Fruit fly (Drosophila melanogaster) whole organism, embryonic: ENCODE data around the gene Rnp4F.

Experiments
- Aef1 ChIP-seq: fragments of 200-800 bp; sonication (Bioruptor generic); IDR thresholded peaks from 3 replicates; pipeline ENCODE4 v1.3.6; 2022; ENCODE audit warnings: missing biosample characterization, missing genetic modification characterization
- Atf6 ChIP-seq: fragments of 200-800 bp; sonication (Bioruptor generic); IDR thresholded peaks from 2 replicates; pipeline ENCODE4 v1.3.6; 2022; ENCODE audit warnings: missing biosample characterization, missing genetic modification characterization
- CG10654 ChIP-seq: fragments of 200-800 bp; sonication (Bioruptor generic); optimal IDR thresholded peaks from 2 replicates; lab custom pipeline; 2016; ENCODE audit warnings: missing biosample characterization, missing genetic modification characterization
- CG11093 ChIP-seq: fragments of 200-800 bp; sonication (Bioruptor generic); IDR thresholded peaks from 3 replicates; pipeline ENCODE4 v1.3.6; 2022; ENCODE audit warnings: missing biosample characterization, missing genetic modification characterization
- CG11247 ChIP-seq: fragments of 200-800 bp; sonication (Bioruptor generic); IDR thresholded peaks from 2 replicates; pipeline ENCODE4 v1.3.6; 2022; ENCODE audit warnings: missing biosample characterization, missing genetic modification characterization
- CG12744 ChIP-seq: fragments of 200-800 bp; sonication (Bioruptor generic); optimal IDR thresholded peaks from 2 replicates; lab custom pipeline; 2016; ENCODE audit warnings: missing biosample characterization, missing genetic modification characterization
- CG13894 ChIP-seq: fragments of 200-800 bp; sonication (Bioruptor generic); optimal IDR thresholded peaks from 3 replicates; lab custom pipeline; 2018; ENCODE audit warnings: missing biosample characterization, mild to moderate bottlenecking, missing genetic modification characterization, moderate library complexity
- CG14441 ChIP-seq: fragments of 200-800 bp; sonication (Bioruptor generic); IDR thresholded peaks from 2 replicates; pipeline ENCODE4 v1.3.6; 2022; ENCODE audit warnings: missing biosample characterization, missing genetic modification characterization
- CG15479 ChIP-seq: fragments of 200-800 bp; sonication (Bioruptor generic); optimal IDR thresholded peaks from 3 replicates; lab custom pipeline; 2019; ENCODE audit warnings: missing biosample characterization, mild to moderate bottlenecking, missing genetic modification characterization, moderate library complexity
- CG17359 ChIP-seq: fragments of 200-800 bp; sonication (Bioruptor generic); optimal IDR thresholded peaks from 3 replicates; lab custom pipeline; 2018; ENCODE audit warnings: missing biosample characterization, mild to moderate bottlenecking, missing genetic modification characterization, moderate library complexity
- CG17802 ChIP-seq: fragments of 200-800 bp; sonication (Bioruptor generic); optimal IDR thresholded peaks from 2 replicates; lab custom pipeline; 2018; ENCODE audit warnings: missing biosample characterization, mild to moderate bottlenecking, missing genetic modification characterization, moderate library complexity
- CG18011 ChIP-seq: fragments of 200-800 bp; sonication (Bioruptor generic); optimal IDR thresholded peaks from 2 replicates; lab custom pipeline; 2017; ENCODE audit warnings: missing biosample characterization, missing genetic modification characterization, mild to moderate bottlenecking, moderate library complexity, missing genotype
- CG2678 ChIP-seq: fragments of 200-800 bp; sonication (Bioruptor generic); optimal IDR thresholded peaks from 3 replicates; lab custom pipeline; 2019; ENCODE audit warnings: missing biosample characterization, mild to moderate bottlenecking, missing genetic modification characterization, moderate library complexity
- CG30403 ChIP-seq: fragments of 200-800 bp; sonication (Bioruptor generic); optimal IDR thresholded peaks from 3 replicates; lab custom pipeline; 2016; ENCODE audit warnings: missing biosample characterization, missing genetic modification characterization
- CG3065 ChIP-seq: fragments of 200-800 bp; sonication (Bioruptor generic); optimal IDR thresholded peaks from 2 replicates; lab custom pipeline; 2016; ENCODE audit warnings: missing biosample characterization, missing genetic modification characterization
- CG34376 ChIP-seq: fragments of 200-800 bp; sonication (Bioruptor generic); optimal IDR thresholded peaks from 2 replicates; lab custom pipeline; 2018; ENCODE audit warnings: missing biosample characterization, mild to moderate bottlenecking, missing genetic modification characterization
- CG4707 ChIP-seq: fragments of 200-800 bp; sonication (Bioruptor generic); optimal IDR thresholded peaks from 2 replicates; lab custom pipeline; 2018; ENCODE audit warnings: missing biosample characterization, mild to moderate bottlenecking, missing genetic modification characterization, moderate library complexity
- CG5245 ChIP-seq: fragments of 200-800 bp; sonication (Bioruptor generic); optimal IDR thresholded peaks from 3 replicates; lab custom pipeline; 2016; ENCODE audit warnings: missing biosample characterization, missing genetic modification characterization
- CG6654 ChIP-seq: fragments of 200-800 bp; sonication (Bioruptor generic); optimal IDR thresholded peaks from 2 replicates; lab custom pipeline; 2017; ENCODE audit warnings: missing biosample characterization, mild to moderate bottlenecking, missing genetic modification characterization
- CG6791 ChIP-seq: fragments of 200-800 bp; sonication (Bioruptor generic); IDR thresholded peaks from 3 replicates; pipeline ENCODE4 v1.3.6; 2022; ENCODE audit warnings: missing biosample characterization, missing genetic modification characterization; ENCODE audit not compliant: partially characterized antibody
- CG8388 ChIP-seq: fragments of 200-800 bp; sonication (Bioruptor generic); optimal IDR thresholded peaks from 2 replicates; lab custom pipeline; 2019; ENCODE audit warnings: missing biosample characterization, mild to moderate bottlenecking, missing genetic modification characterization, moderate library complexity
- Chrac-16 ChIP-seq: fragments of 200-800 bp; sonication (Bioruptor generic); optimal IDR thresholded peaks from 3 replicates; lab custom pipeline; 2016; ENCODE audit warnings: missing biosample characterization, missing genetic modification characterization
- D ChIP-seq, 2 experiments: fragments of 200-800 bp in 1 of 2; fragments of >200 bp in 1 of 2; sonication (Bioruptor generic) in 1 of 2; optimal IDR thresholded peaks; 2 replicates in 1 of 2; 3 replicates in 1 of 2; lab custom pipeline; 2017; ENCODE audit warnings: mild to moderate bottlenecking in 1 of 2, missing biosample characterization in 1 of 2, missing genetic modification characterization in 1 of 2, missing genetic modification reagents in 1 of 2
- Drgx ChIP-seq: fragments of 200-800 bp; sonication (Bioruptor generic); IDR thresholded peaks from 2 replicates; pipeline ENCODE4 v1.3.6; 2022; ENCODE audit warnings: missing biosample characterization, missing genetic modification characterization
- H15 ChIP-seq: fragments of 200-800 bp; sonication (Bioruptor generic); IDR thresholded peaks from 3 replicates; pipeline ENCODE4 v1.3.6; 2022; ENCODE audit warnings: missing biosample characterization, missing genetic modification characterization
- Hsf ChIP-seq: fragments of 200-800 bp; sonication (Bioruptor generic); optimal IDR thresholded peaks from 3 replicates; lab custom pipeline; 2016; ENCODE audit warnings: missing biosample characterization, missing genetic modification characterization
- MTF-1 ChIP-seq: fragments of 200-800 bp; sonication (Bioruptor generic); optimal IDR thresholded peaks from 2 replicates; lab custom pipeline; 2018; ENCODE audit warnings: missing biosample characterization, mild to moderate bottlenecking, missing genetic modification characterization, borderline replicate concordance
- NFAT ChIP-seq: fragments of 200-800 bp; sonication (Bioruptor generic); IDR thresholded peaks from 2 replicates; pipeline ENCODE4 v1.3.6; 2022; ENCODE audit warnings: missing biosample characterization, missing genetic modification characterization
- Ravus ChIP-seq: fragments of 200-800 bp; sonication (Bioruptor generic); IDR thresholded peaks from 2 replicates; pipeline ENCODE4 v1.3.6; 2022; ENCODE audit warnings: missing biosample characterization, missing genetic modification characterization
- Sin3A ChIP-seq: fragments of >200 bp; optimal IDR thresholded peaks from 2 replicates; lab custom pipeline; 2018
- Tbp ChIP-seq: fragments of >200 bp; optimal IDR thresholded peaks from 2 replicates; lab custom pipeline; 2018; ENCODE audit warnings: missing biosample characterization, missing genetic modification characterization
- ase ChIP-seq: fragments of 200-800 bp; sonication (Bioruptor generic); IDR thresholded peaks from 3 replicates; pipeline ENCODE4 v1.3.6; 2022; ENCODE audit warnings: missing biosample characterization, missing genetic modification characterization
- disco-r ChIP-seq: fragments of 200-800 bp; sonication (Bioruptor generic); optimal IDR thresholded peaks from 2 replicates; lab custom pipeline; 2016; ENCODE audit warnings: missing biosample characterization, missing genetic modification characterization
- dmrt11E ChIP-seq: fragments of 200-800 bp; sonication (Bioruptor generic); optimal IDR thresholded peaks from 3 replicates; lab custom pipeline; 2018; ENCODE audit warnings: missing biosample characterization, mild to moderate bottlenecking, missing genetic modification characterization, moderate library complexity
- dpn ChIP-seq, 2 experiments: fragments of 200-800 bp; sonication (Bioruptor generic); optimal IDR thresholded peaks; 3 replicates each; lab custom pipeline; 2016; ENCODE audit warnings: missing biosample characterization in 2 of 2, missing genetic modification characterization in 2 of 2
- en ChIP-seq: fragments of 200-800 bp; sonication (Bioruptor generic); optimal IDR thresholded peaks from 2 replicates; lab custom pipeline; 2016; ENCODE audit warnings: missing biosample characterization, missing genetic modification characterization
- gro ChIP-seq: fragments of 200-800 bp; sonication (Bioruptor generic); optimal IDR thresholded peaks from 2 replicates; lab custom pipeline; 2016; ENCODE audit warnings: missing biosample characterization, missing genetic modification characterization
- gsb-n ChIP-seq: fragments of 200-800 bp; sonication (Bioruptor generic); optimal IDR thresholded peaks from 3 replicates; lab custom pipeline; 2018; ENCODE audit warnings: missing biosample characterization, mild to moderate bottlenecking, missing genetic modification characterization
- hkb ChIP-seq, 2 experiments: fragments of 200-800 bp in 1 of 2; fragments of >200 bp in 1 of 2; sonication (Bioruptor generic) in 1 of 2; IDR thresholded peaks in 1 of 2; optimal IDR thresholded peaks in 1 of 2; 2 replicates each; pipeline versions ENCODE4 v1.3.6 to Lab custom; 2017 to 2022; ENCODE audit warnings: missing biosample characterization in 1 of 2, missing genetic modification characterization in 1 of 2
- kni ChIP-seq: fragments of 200-800 bp; sonication (Bioruptor generic); optimal IDR thresholded peaks from 3 replicates; lab custom pipeline; 2017; ENCODE audit warnings: mild to moderate bottlenecking, missing biosample characterization, missing genetic modification reagents, missing genetic modification characterization
- knrl ChIP-seq: fragments of 200-800 bp; sonication (Bioruptor generic); IDR thresholded peaks from 3 replicates; pipeline ENCODE4 v1.3.6; 2022; ENCODE audit warnings: missing biosample characterization, missing genetic modification characterization; ENCODE audit not compliant: partially characterized antibody
- org-1 ChIP-seq: fragments of 200-800 bp; sonication (Bioruptor generic); optimal IDR thresholded peaks from 2 replicates; lab custom pipeline; 2017; ENCODE audit warnings: missing biosample characterization, missing genetic modification characterization
- pho ChIP-seq: fragments of 200-800 bp; sonication (Bioruptor generic); optimal IDR thresholded peaks from 2 replicates; lab custom pipeline; 2016; ENCODE audit warnings: missing biosample characterization, missing genetic modification characterization
- pros ChIP-seq: fragments of 200-800 bp; sonication (Bioruptor generic); optimal IDR thresholded peaks from 3 replicates; lab custom pipeline; 2019; ENCODE audit warnings: missing biosample characterization, mild to moderate bottlenecking, missing genetic modification characterization, moderate library complexity
- repo ChIP-seq: fragments of 200-800 bp; sonication (Bioruptor generic); optimal IDR thresholded peaks from 2 replicates; lab custom pipeline; 2016; ENCODE audit warnings: missing biosample characterization, missing genetic modification characterization
- run ChIP-seq: fragments of 200-800 bp; sonication (Bioruptor generic); optimal IDR thresholded peaks from 3 replicates; lab custom pipeline; 2018; ENCODE audit warnings: missing biosample characterization, mild to moderate bottlenecking, missing genetic modification characterization
- slou ChIP-seq: fragments of 200-800 bp; sonication (Bioruptor generic); optimal IDR thresholded peaks from 3 replicates; lab custom pipeline; 2016; ENCODE audit warnings: missing biosample characterization, missing genetic modification characterization
- sqz ChIP-seq: fragments of 200-800 bp; sonication (Bioruptor generic); optimal IDR thresholded peaks from 3 replicates; lab custom pipeline; 2018; ENCODE audit warnings: missing biosample characterization, mild to moderate bottlenecking, missing genetic modification characterization
- sr ChIP-seq: fragments of 200-800 bp; sonication (Bioruptor generic); IDR thresholded peaks from 3 replicates; pipeline ENCODE4 v1.3.6; 2022; ENCODE audit warnings: missing biosample characterization, missing genetic modification characterization
- tin ChIP-seq: fragments of 200-800 bp; sonication (Bioruptor generic); optimal IDR thresholded peaks from 3 replicates; lab custom pipeline; 2016; ENCODE audit warnings: missing biosample characterization, missing genetic modification characterization
- wor ChIP-seq: fragments of 200-800 bp; sonication (Bioruptor generic); IDR thresholded peaks from 2 replicates; pipeline ENCODE4 v1.3.6; 2022; ENCODE audit warnings: missing biosample characterization, missing genetic modification characterization

Rnp4F gene

dm6 chrX:5285835-5286234 lies 36.7 kb downstream of the Rnp4F start (continued):
- no peak for TF ChIP-seq sr
- no peak for TF ChIP-seq CG4707
- TF ChIP-seq CG11093 (GFP tag; lab: Robert Waterston, UW): no peak
- no peak for TF ChIP-seq MTF-1 (GFP tag; lab: Kevin White, UChicago)
- TF ChIP-seq hkb (optimal IDR thresholded peaks at IDR 0.05; lab: Kevin White, UChicago): no peak
- peak; percentile 72; the same call in 1 of the 2 replicates for TF ChIP-seq hkb (GFP tag; IDR thresholded peaks at IDR 0.05; lab: Robert Waterston, UW)
- TF ChIP-seq gsb-n (tag; lab: Kevin White, UChicago): no peak
- TF ChIP-seq CG11247 (GFP tag; lab: Robert Waterston, UW): no peak
- no peak for TF ChIP-seq CG3065 (GFP tag; lab: Kevin White, UChicago)
- TF ChIP-seq Aef1 (GFP tag; lab: Robert Waterston, UW): peak; percentile 26; the same call in 2 of the 3 replicates
- no peak for TF ChIP-seq ase (GFP tag; lab: Robert Waterston, UW)
- peak; percentile 4 for TF ChIP-seq CG8388 (GFP tag; lab: Kevin White, UChicago)
- no peak for TF ChIP-seq slou
- TF ChIP-seq CG17802: no peak
- no peak for TF ChIP-seq Sin3A
- peak; percentile 74 for TF ChIP-seq CG2678 (tag; lab: Kevin White, UChicago)
- TF ChIP-seq pros (GFP tag; lab: Kevin White, UChicago): no peak
- TF ChIP-seq CG18011 (GFP tag; lab: Kevin White, UChicago): no peak
- TF ChIP-seq pho (GFP tag; lab: Kevin White, UChicago): peak; percentile 55
- no peak for TF ChIP-seq H15 (GFP tag; lab: Robert Waterston, UW)
- peak; percentile 50 for TF ChIP-seq CG13894 (tag; lab: Kevin White, UChicago)
- peak; percentile 10 for TF ChIP-seq org-1 (GFP tag; lab: Kevin White, UChicago)
- peak; percentile 6 for TF ChIP-seq gro (GFP tag; lab: Kevin White, UChicago)
- TF ChIP-seq kni (GFP tag; lab: Kevin White, UChicago): no peak
- TF ChIP-seq NFAT (GFP tag; lab: Robert Waterston, UW): no peak
- TF ChIP-seq CG17359 (tag; lab: Kevin White, UChicago): peak; percentile 68
- TF ChIP-seq run: no peak
- TF ChIP-seq repo: no peak
- peak; percentile 46 for TF ChIP-seq CG30403 (GFP tag; lab: Kevin White, UChicago)
- peak; percentile 18 to 34 for TF ChIP-seq dpn (GFP tag; optimal IDR thresholded peaks at IDR 0.05; lab: Kevin White, UChicago)
- TF ChIP-seq knrl (GFP tag; lab: Robert Waterston, UW): no peak
- no peak for TF ChIP-seq Drgx (GFP tag; lab: Robert Waterston, UW)
- TF ChIP-seq dmrt11E (tag; lab: Kevin White, UChicago): no peak
- TF ChIP-seq CG15479: no peak
- peak; percentile 33 for TF ChIP-seq CG10654 (GFP tag; lab: Kevin White, UChicago)
- TF ChIP-seq CG12744 (GFP tag; lab: Kevin White, UChicago): peak; percentile 23
- TF ChIP-seq CG34376: no peak
- no peak for TF ChIP-seq en (GFP tag; lab: Kevin White, UChicago)
- TF ChIP-seq wor (GFP tag; lab: Robert Waterston, UW): peak; percentile 26; the same call in 1 of the 2 replicates
- peak; percentile 7 for TF ChIP-seq Chrac-16 (GFP tag; lab: Kevin White, UChicago)
- no peak for TF ChIP-seq Tbp (GFP tag; lab: Kevin White, UChicago)
- TF ChIP-seq Hsf (GFP tag; lab: Kevin White, UChicago): peak; percentile 29
- no peak for TF ChIP-seq disco-r (GFP tag; lab: Kevin White, UChicago)
- no peak for TF ChIP-seq CG14441 (GFP tag; lab: Robert Waterston, UW)
- no peak for TF ChIP-seq CG6654 (GFP tag; lab: Kevin White, UChicago)
- no peak for TF ChIP-seq CG6791 (GFP tag; lab: Robert Waterston, UW)
- TF ChIP-seq Ravus (GFP tag; lab: Robert Waterston, UW): no peak
- TF ChIP-seq D (optimal IDR thresholded peaks at IDR 0.05; lab: Kevin White, UChicago): no peak
- TF ChIP-seq D (GFP tag; optimal IDR thresholded peaks at IDR 0.05; lab: Kevin White, UChicago): peak; percentile 27
- peak; percentile 22 for TF ChIP-seq CG5245 (GFP tag; lab: Kevin White, UChicago)
- TF ChIP-seq Atf6 (GFP tag; lab: Robert Waterston, UW): peak; percentile 60; the same call in 1 of the 2 replicates
- peak; percentile 41 for TF ChIP-seq sqz (GFP tag; lab: Kevin White, UChicago)
- peak; percentile 48 for TF ChIP-seq tin (GFP tag; lab: Kevin White, UChicago)
